Fruit fly (Drosophila melanogaster) whole organism, pupa: ENCODE results near the gene CG44837.

Experiments used
- CG12605 ChIP-seq: fragments of 200-800 bp; sonication (Bioruptor generic); IDR thresholded peaks from 2 replicates; pipeline ENCODE4 v1.3.6; 2022; ENCODE audit warnings: missing biosample characterization, missing genetic modification characterization
- CG4496 ChIP-seq: fragments of 200-800 bp; sonication (Bioruptor generic); IDR thresholded peaks from 3 replicates; pipeline ENCODE4 v1.3.6; 2022; ENCODE audit warnings: missing biosample characterization, missing genetic modification characterization
- Snoo ChIP-seq: fragments of 200-800 bp; sonication (Bioruptor generic); optimal IDR thresholded peaks from 3 replicates; lab custom pipeline; 2017; ENCODE audit warnings: missing biosample characterization, mild to moderate bottlenecking, missing genetic modification characterization, inconsistent platforms
- rn ChIP-seq: fragments of 200-800 bp; sonication (Bioruptor generic); IDR thresholded peaks from 2 replicates; pipeline ENCODE4 v1.3.6; 2022; ENCODE audit warnings: missing biosample characterization, missing genetic modification characterization

DNA sequence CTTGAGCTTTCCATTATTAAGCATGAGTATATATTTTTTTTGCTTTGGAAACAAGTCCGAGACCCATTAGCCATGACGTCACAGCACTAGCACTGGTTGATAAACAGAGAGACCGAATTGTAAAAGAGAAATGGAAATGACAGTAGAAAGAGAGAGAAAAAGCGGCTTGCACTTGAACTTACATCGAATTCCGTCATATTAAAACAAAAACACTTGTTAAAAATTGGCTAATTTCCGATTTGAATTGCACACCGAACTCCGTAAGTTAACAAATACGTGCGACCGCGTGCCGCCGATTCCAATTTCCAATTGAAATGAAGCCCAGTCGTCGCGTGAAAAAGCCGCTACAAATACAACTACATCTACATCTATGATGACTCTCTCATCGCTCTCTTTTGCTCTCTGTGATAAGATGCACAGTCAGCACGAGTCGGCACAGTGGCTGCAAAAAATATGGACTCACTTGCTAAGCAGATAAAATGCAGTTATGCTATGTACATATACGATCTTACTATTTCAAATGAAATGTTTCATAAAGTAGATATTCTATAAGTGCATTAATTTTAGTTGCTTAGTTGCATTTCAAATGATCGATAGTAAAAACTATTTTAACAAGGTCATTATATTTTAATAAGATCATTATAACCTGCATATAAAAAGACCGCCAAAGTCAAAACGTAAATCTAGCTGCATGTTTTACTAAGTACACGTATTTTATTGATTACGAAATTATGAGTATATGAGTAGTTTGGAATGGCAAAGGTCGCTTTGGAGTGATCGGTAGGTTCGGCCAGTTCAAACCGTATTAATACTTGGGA is 118.8 kb downstream of the CG44837 start:
- TF ChIP-seq CG12605 (peak; percentile 58; the same call in 1 of the 2 replicates), Snoo (no peak), CG4496 (GFP tag; lab: Robert Waterston, UW) (peak; percentile 59), rn (no peak)
